Fruit fly (Drosophila melanogaster): ENCODE data around the gene Mnat9.

The Mnat9 gene

dm6 chr3R:31621814-31622213 lies 5.9 kb upstream of the Mnat9 start, which contains the start of gene kek6 (continued):
- TF ChIP-seq knrl (GFP tag; IDR thresholded peaks at IDR 0.05; ENCODE audit: partially characterized antibody) (0 out of 3 replicates have a peak, but pooled peaks have one; percentile 13), bcd (GFP tag; optimal IDR thresholded peaks at IDR 0.05) (no peak), pan (optimal IDR thresholded peaks at IDR 0.05) (no peak), pan (GFP tag; optimal IDR thresholded peaks at IDR 0.05 in 1 of 2, IDR thresholded peaks at IDR 0.05 in 1 of 2) (no peak), yki (optimal IDR thresholded peaks at IDR 0.05) (peak; percentile 46), CG10543 (GFP tag; optimal IDR thresholded peaks at IDR 0.05) (no peak), corto (GFP tag; optimal IDR thresholded peaks at IDR 0.05) (no peak), NC2α (GFP tag; optimal IDR thresholded peaks at IDR 0.05) (no peak), cg (GFP tag; optimal IDR thresholded peaks at IDR 0.05) (peak; percentile 49), CG6654 (GFP tag; optimal IDR thresholded peaks at IDR 0.05) (no peak), ewg (GFP tag; optimal IDR thresholded peaks at IDR 0.05) (peak; percentile 97), sens (GFP tag) (no peak), CG18011 (GFP tag; optimal IDR thresholded peaks at IDR 0.05) (no peak), Mad (GFP tag; optimal IDR thresholded peaks at IDR 0.05) (no peak), z (GFP tag; IDR thresholded peaks at IDR 0.05) (no peak), dati (GFP tag; IDR thresholded peaks at IDR 0.05) (no peak), Trl (optimal IDR thresholded peaks at IDR 0.05) (peak; percentile 67 to 69), Trl (GFP tag; optimal IDR thresholded peaks at IDR 0.05) (no peak), crp (GFP tag; optimal IDR thresholded peaks at IDR 0.05) (no peak), ind (GFP tag; optimal IDR thresholded peaks at IDR 0.05) (no peak), chm (GFP tag; IDR thresholded peaks at IDR 0.05) (no peak), CG3281 (GFP tag; optimal IDR thresholded peaks at IDR 0.05) (no peak), Deaf1 (tag; optimal IDR thresholded peaks at IDR 0.05) (peak; percentile 14), gcm (GFP tag; optimal IDR thresholded peaks at IDR 0.05) (no peak), CG6683 (GFP tag; optimal IDR thresholded peaks at IDR 0.05) (no peak), lmd (GFP tag; IDR thresholded peaks at IDR 0.05) (no peak), Scr (GFP tag; IDR thresholded peaks at IDR 0.05; ENCODE audit: partially characterized antibody) (no peak), zfh1 (GFP tag; IDR thresholded peaks at IDR 0.05) (no peak), pita (GFP tag; optimal IDR thresholded peaks at IDR 0.05) (no peak), CG10209 (GFP tag; optimal IDR thresholded peaks at IDR 0.05) (no peak), pb (GFP tag; optimal IDR thresholded peaks at IDR 0.05) (no peak), chinmo (GFP tag; IDR thresholded peaks at IDR 0.05; ENCODE audit: partially characterized antibody) (no peak), CG13123 (GFP tag; optimal IDR thresholded peaks at IDR 0.05) (no peak), h (optimal IDR thresholded peaks at IDR 0.05) (no peak), ssp (GFP tag; IDR thresholded peaks at IDR 0.05) (no peak), CG42726 (GFP tag; IDR thresholded peaks at IDR 0.05; ENCODE audit: partially characterized antibody) (no peak), CG1529 (GFP tag; optimal IDR thresholded peaks at IDR 0.05) (no peak)

- TF ChIP-seq CG14710 (tag; optimal IDR thresholded peaks at IDR 0.05) (peak; percentile 19), CG12659 (GFP tag; optimal IDR thresholded peaks at IDR 0.05) (peak; percentile 1), cato (GFP tag; optimal IDR thresholded peaks at IDR 0.05; ENCODE audit: borderline replicate concordance) (no peak), CTCF (GFP tag; optimal IDR thresholded peaks at IDR 0.05) (peak; percentile 65), Hey (tag; optimal IDR thresholded peaks at IDR 0.05) (no peak), MESR4 (GFP tag; optimal IDR thresholded peaks at IDR 0.05) (peak; percentile 19), CG18476 (GFP tag; optimal IDR thresholded peaks at IDR 0.05) (no peak), gfzf (GFP tag; optimal IDR thresholded peaks at IDR 0.05) (peak; percentile 64), ro (GFP tag; IDR thresholded peaks at IDR 0.05) (no peak), stwl (tag; optimal IDR thresholded peaks at IDR 0.05) (peak; percentile 66), Six4 (GFP tag; optimal IDR thresholded peaks at IDR 0.05) (no peak), Drgx (GFP tag; IDR thresholded peaks at IDR 0.05) (no peak), ken (GFP tag; IDR thresholded peaks at IDR 0.05) (no peak), HLH3B (GFP tag; IDR thresholded peaks at IDR 0.05) (no peak), sens (GFP tag) (no peak), CG8089 (GFP tag; optimal IDR thresholded peaks at IDR 0.05) (no peak), CG4617 (GFP tag; optimal IDR thresholded peaks at IDR 0.05; ENCODE audit: borderline replicate concordance) (peak; percentile 80), vvl (GFP tag; IDR thresholded peaks at IDR 0.05) (peak; percentile 70), Atf6 (GFP tag; IDR thresholded peaks at IDR 0.05) (no peak)
Observed at dm6 chr3R:31617801-31618200, 1.8 kb upstream of the Mnat9 start, which contains the start of gene pasha. pasha (plus strand) TSS chr3R:31617977.

Data from whole organism, embryonic.